Fruit fly (Drosophila melanogaster) whole organism, larva: ENCODE data around the gene scf.

Experiments used
- noc ChIP-seq: fragments of 200-800 bp; sonication (Bioruptor generic); optimal IDR thresholded peaks from 3 replicates; lab custom pipeline; 2019; ENCODE audit warnings: missing biosample characterization, mild to moderate bottlenecking, missing genetic modification characterization, moderate library complexity

scf gene

dm6 chr3L:1302234-1302949 is 3.9 kb downstream of the scf start, which contains the start of the genes Rac1 and Acat2:
Rac1 (minus strand) TSS chr3L:1302683.
Acat2 (plus strand) TSS chr3L:1302944.
- no peak for TF ChIP-seq noc (tag; lab: Kevin White, UChicago)

dm6 chr3L:1302950-1303352 is 4.5 kb downstream of the scf start:
- TF ChIP-seq noc (tag; lab: Kevin White, UChicago), result no peak

dm6 chr3L:1305317-1305716 is 6.8 kb downstream of the scf start:
- TF ChIP-seq noc (tag; lab: Kevin White, UChicago), result peak; percentile 73

- peak; percentile 40 for TF ChIP-seq noc (tag; lab: Kevin White, UChicago)
Measured at dm6 chr3L:1307005-1307632, 8.6 kb downstream of the scf start, which contains the start of the genes Ctr9 and Nt5a. Ctr9 (plus strand) TSS chr3L:1307224. Nt5a (minus strand) TSS chr3L:1307418.

- peak; percentile 72 for TF ChIP-seq noc (tag; lab: Kevin White, UChicago)
Measured at dm6 chr3L:1313039-1313766, 14.7 kb downstream of the scf start, which contains the start of the genes sturkopf and Herc4. sturkopf (minus strand) TSS chr3L:1313377. Herc4 (plus strand) TSS chr3L:1313696.

dm6 chr3L:1318241-1318640 is 19.8 kb downstream of the scf start, which contains the start of gene Myo61F:
Myo61F (plus strand) TSS chr3L:1318480.
- TF ChIP-seq noc (tag; lab: Kevin White, UChicago), result no peak

- TF ChIP-seq noc (tag; lab: Kevin White, UChicago), result peak; percentile 47
Measured at dm6 chr3L:1319097-1319725, 20.7 kb downstream of the scf start.

dm6 chr3L:1320230-1320930 is 21.9 kb downstream of the scf start:
- peak; percentile 47 for TF ChIP-seq noc (tag; lab: Kevin White, UChicago)

dm6 chr3L:1320931-1321556 is 22.6 kb downstream of the scf start:
- no peak for TF ChIP-seq noc (tag; lab: Kevin White, UChicago)

dm6 chr3L:1322159-1322558 is 23.7 kb downstream of the scf start:
- TF ChIP-seq noc (tag; lab: Kevin White, UChicago), result no peak

- no peak for TF ChIP-seq noc (tag; lab: Kevin White, UChicago)
Measured at dm6 chr3L:1322706-1323105, 24.2 kb downstream of the scf start, which contains the start of gene CG9184. CG9184 (minus strand) TSS chr3L:1322806.

dm6 chr3L:1323136-1323535 is 24.7 kb downstream of the scf start:
- TF ChIP-seq noc (tag; lab: Kevin White, UChicago), result peak; percentile 14

- TF ChIP-seq noc (tag; lab: Kevin White, UChicago), result no peak
Measured at dm6 chr3L:1324818-1325625, 26.6 kb downstream of the scf start.

dm6 chr3L:1325626-1325937 is 27.1 kb downstream of the scf start:
- TF ChIP-seq noc (tag; lab: Kevin White, UChicago), result no peak
